Worm (Caenorhabditis elegans): Measurements from ENCODE around the gene C54G10.1.

ce11 chrV:14660608-14661355 is 19.9 kb downstream of the C54G10.1 start, which contains the start of gene srh-17:
- no peak for TF ChIP-seq unc-62 (GFP tag; optimal IDR thresholded peaks at IDR 0.05)
- no peak for TF ChIP-seq ZK546.5 (tag; optimal IDR thresholded peaks at IDR 0.05)
- no peak for TF ChIP-seq nhr-237 (tag; optimal IDR thresholded peaks at IDR 0.05)
- no peak for TF ChIP-seq elt-2 (tag; optimal IDR thresholded peaks at IDR 0.05)
- TF ChIP-seq ceh-16 (tag; optimal IDR thresholded peaks at IDR 0.05), result no peak
- no peak for TF ChIP-seq fkh-2 (tag; optimal IDR thresholded peaks at IDR 0.05)
- TF ChIP-seq nfya-1 (tag; optimal IDR thresholded peaks at IDR 0.05; ENCODE audit: insufficient read depth), result peak; percentile 20
